Worm (Caenorhabditis elegans): ENCODE data around the gene R105.5.

Gene R105.5

DNA sequence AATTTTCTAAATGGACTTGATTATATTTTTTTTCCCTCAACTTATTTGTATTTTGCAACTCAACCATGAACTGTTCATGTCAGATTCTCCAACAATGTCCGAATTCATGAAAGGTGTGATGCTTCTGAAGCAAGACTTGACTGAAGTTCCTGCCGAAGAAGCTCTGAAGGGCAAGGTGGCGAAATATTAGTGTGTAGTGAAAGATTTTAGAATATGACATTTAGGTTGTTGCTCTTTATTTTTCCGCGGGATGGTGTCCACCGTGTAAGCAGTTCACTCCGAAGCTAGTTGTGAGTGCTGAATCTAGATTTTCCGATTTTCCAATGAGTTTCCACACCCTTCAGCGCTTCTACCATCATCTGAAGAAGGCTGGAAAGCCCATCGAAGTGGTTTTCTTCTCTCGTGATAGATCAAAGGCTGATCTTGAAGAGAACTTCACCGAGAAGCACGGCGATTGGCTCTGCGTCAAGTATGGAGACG is 16.3 kb downstream of the R105.5 start, which contains the start of gene F29B9.5:
Gene F29B9.5, plus strand, starts transcription at position 51 of the 480 bp plus-strand sequence.
- TF ChIP-seq ztf-1 (GFP tag; conservative IDR thresholded peaks at IDR 0.05) (no peak), skn-1 (tag; optimal IDR thresholded peaks at IDR 0.05) (no peak), nhr-23 (tag; optimal IDR thresholded peaks at IDR 0.05) (no peak), elt-3 (tag; optimal IDR thresholded peaks at IDR 0.05) (no peak), nhr-21 (tag; optimal IDR thresholded peaks at IDR 0.05) (no peak), blmp-1 (tag; optimal IDR thresholded peaks at IDR 0.05; ENCODE audit: insufficient read depth) (no peak), nhr-10 (tag; optimal IDR thresholded peaks at IDR 0.05) (no peak), unc-39 (tag; optimal IDR thresholded peaks at IDR 0.05) (no peak), nhr-6 (tag; optimal IDR thresholded peaks at IDR 0.05) (no peak), peb-1 (tag; optimal IDR thresholded peaks at IDR 0.05) (no peak), mdl-1 (tag; optimal IDR thresholded peaks at IDR 0.05) (no peak)

DNA sequence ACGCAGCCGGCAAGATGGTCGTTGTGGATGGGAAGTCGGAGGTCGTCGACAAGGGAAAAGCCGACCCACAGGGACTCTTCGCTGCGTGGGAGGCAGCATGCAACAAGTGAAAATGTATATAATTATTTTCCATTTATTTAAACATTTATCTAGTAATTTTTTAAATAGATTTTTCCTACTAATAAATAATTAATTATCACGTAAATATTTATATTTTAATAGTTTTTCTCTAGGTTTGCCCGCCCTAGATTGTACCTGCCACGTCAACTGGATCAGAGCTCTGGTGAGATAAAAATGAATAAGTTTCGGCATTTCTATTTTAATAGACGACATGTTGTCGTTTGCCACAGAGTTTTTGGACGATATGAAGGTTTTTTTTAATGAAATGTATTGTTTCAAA is 16.9 kb downstream of the R105.5 start, which contains the start of gene psr-1:
Gene psr-1, plus strand, starts transcription at position 301 of the 400 bp plus-strand sequence.
- no peak for TF ChIP-seq sem-4 (tag; optimal IDR thresholded peaks at IDR 0.05)
- TF ChIP-seq fos-1 (tag; optimal IDR thresholded peaks at IDR 0.05) = no peak
- TF ChIP-seq R02D3.7 (tag; optimal IDR thresholded peaks at IDR 0.05) = no peak
- no peak for TF ChIP-seq zag-1 (tag; optimal IDR thresholded peaks at IDR 0.05)
- TF ChIP-seq ztf-1 (GFP tag; conservative IDR thresholded peaks at IDR 0.05) = no peak
- TF ChIP-seq mbf-1 (tag; optimal IDR thresholded peaks at IDR 0.05) = no peak
- no peak for TF ChIP-seq ZK546.5 (tag; optimal IDR thresholded peaks at IDR 0.05)
- TF ChIP-seq ceh-16 (tag; optimal IDR thresholded peaks at IDR 0.05) = no peak

DNA sequence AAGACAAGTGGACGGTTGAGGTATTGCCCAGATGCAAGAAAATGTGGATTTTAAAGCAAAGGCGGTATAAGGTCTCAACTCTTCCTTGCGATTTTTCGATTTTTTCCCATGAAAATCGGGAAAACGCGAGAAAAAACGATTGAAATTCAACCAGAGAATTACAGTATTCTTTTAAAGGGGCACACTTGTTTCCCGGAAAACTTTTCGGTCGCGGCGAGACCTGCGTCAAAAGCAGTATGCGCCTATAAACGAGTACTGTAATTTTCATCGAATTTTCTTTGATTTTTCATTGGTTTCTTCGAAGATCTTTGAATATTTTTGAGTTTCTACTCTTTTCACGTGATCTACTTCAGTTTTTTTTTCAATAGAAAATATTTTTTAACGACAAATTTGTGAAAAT is 17.6 kb downstream of the R105.5 start:
- TF ChIP-seq nhr-23 (tag; optimal IDR thresholded peaks at IDR 0.05) = no peak
- no peak for TF ChIP-seq lin-13 (GFP tag; optimal IDR thresholded peaks at IDR 0.05)
- no peak for TF ChIP-seq skn-1 (tag; optimal IDR thresholded peaks at IDR 0.05)
- TF ChIP-seq nhr-21 (tag; optimal IDR thresholded peaks at IDR 0.05) = no peak
- TF ChIP-seq ama-1 (optimal IDR thresholded peaks at IDR 0.05) = no peak
- no peak for TF ChIP-seq ceh-82 (tag; optimal IDR thresholded peaks at IDR 0.05)
- TF ChIP-seq nhr-25 (tag; optimal IDR thresholded peaks at IDR 0.05) = no peak
- no peak for TF ChIP-seq nhr-77 (tag; optimal IDR thresholded peaks at IDR 0.05)
- no peak for TF ChIP-seq nhr-11 (tag; optimal IDR thresholded peaks at IDR 0.05)

DNA sequence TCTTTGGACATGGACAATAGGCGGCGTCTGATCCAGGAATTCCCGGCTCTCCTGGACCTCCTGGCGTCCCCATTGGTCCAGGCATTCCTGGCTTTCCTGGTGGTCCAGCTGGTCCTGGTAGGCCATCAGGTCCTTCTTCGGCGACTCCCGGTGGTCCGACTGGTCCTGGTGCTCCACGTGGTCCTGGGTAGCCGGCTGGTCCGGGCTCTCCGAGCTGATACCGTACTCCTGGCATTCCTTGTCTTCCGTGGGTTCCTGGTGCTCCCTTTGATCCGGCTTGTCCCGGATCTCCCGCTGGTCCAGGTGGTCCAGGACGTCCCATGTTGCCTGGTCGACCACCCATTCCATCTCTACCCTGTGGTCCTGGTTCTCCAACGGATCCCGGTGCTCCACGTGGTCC is 19.9 kb downstream of the R105.5 start:
- TF ChIP-seq snpc-4 (tag; optimal IDR thresholded peaks at IDR 0.05) = no peak
- TF ChIP-seq unc-55 (GFP tag; optimal IDR thresholded peaks at IDR 0.05) = no peak
- no peak for TF ChIP-seq lin-13 (GFP tag; optimal IDR thresholded peaks at IDR 0.05)
- no peak for TF ChIP-seq nhr-237 (tag; optimal IDR thresholded peaks at IDR 0.05)
- TF ChIP-seq F13H6.1 (tag; optimal IDR thresholded peaks at IDR 0.05) = no peak
- no peak for TF ChIP-seq R02D3.7 (tag; optimal IDR thresholded peaks at IDR 0.05)
- TF ChIP-seq zag-1 (tag; optimal IDR thresholded peaks at IDR 0.05) = no peak
- TF ChIP-seq crh-2 (tag; optimal IDR thresholded peaks at IDR 0.05) = no peak
- TF ChIP-seq mab-5 (tag; optimal IDR thresholded peaks at IDR 0.05) = no peak
- no peak for TF ChIP-seq dmd-4 (tag; optimal IDR thresholded peaks at IDR 0.05)

DNA sequence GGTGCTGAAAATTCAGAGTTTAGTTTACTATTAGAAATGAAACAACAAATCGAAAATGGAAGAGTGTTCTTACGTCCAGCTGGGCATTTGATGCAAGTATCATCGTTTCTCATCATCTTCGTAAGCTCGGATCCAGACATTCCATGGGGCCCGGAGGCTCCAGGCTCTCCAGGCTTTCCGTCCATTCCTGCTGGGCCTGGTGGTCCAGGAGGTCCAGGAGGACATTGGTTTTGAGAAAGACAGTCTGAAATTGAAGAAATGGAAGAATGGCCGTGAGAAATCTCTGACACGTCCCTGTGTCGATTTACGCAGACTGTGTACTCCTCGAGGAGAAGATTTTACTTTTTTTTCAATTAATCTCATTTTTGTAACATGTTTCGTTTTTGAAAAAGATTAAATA is 20.3 kb downstream of the R105.5 start:
- TF ChIP-seq nhr-21 (tag; optimal IDR thresholded peaks at IDR 0.05) = no peak
- TF ChIP-seq lin-11 (tag; optimal IDR thresholded peaks at IDR 0.05) = no peak
- no peak for TF ChIP-seq nhr-25 (tag; optimal IDR thresholded peaks at IDR 0.05)
- no peak for TF ChIP-seq nhr-11 (tag; optimal IDR thresholded peaks at IDR 0.05)
- no peak for TF ChIP-seq dmd-4 (tag; optimal IDR thresholded peaks at IDR 0.05)
- TF ChIP-seq lin-39 (tag; optimal IDR thresholded peaks at IDR 0.05) = no peak
- TF ChIP-seq egl-27 (tag; optimal IDR thresholded peaks at IDR 0.05) = no peak
- no peak for TF ChIP-seq fos-1 (tag; optimal IDR thresholded peaks at IDR 0.05)
- no peak for TF ChIP-seq lsy-2 (tag; optimal IDR thresholded peaks at IDR 0.05)

DNA sequence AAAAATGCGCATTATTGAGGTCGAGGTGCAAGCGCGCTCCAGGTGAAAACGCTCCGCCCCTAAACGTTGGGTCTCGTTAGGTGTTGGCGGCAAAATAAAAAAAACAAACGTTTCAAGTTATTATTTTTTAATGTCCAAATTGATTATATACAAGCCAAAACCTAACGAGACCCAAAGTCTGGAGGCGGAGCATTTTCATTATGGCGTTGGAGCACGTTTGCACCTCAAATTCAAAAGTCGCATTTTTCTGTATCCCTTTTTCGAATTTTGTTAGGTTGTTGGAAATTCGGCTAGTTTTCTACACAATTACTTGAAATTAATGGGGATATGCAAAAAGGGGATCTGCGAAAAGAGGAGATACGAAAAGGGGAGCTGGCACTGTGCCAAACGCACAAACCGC is 21.8 kb downstream of the R105.5 start, which contains the start of gene col-111:
Gene col-111, minus strand, starts transcription at position 101 of the 400 bp plus-strand sequence.
- TF ChIP-seq aly-2 (tag; optimal IDR thresholded peaks at IDR 0.05) = no peak
- TF ChIP-seq ztf-1 (GFP tag; conservative IDR thresholded peaks at IDR 0.05) = no peak
- no peak for TF ChIP-seq gmeb-1 (tag; optimal IDR thresholded peaks at IDR 0.05)
- TF ChIP-seq nhr-25 (tag; optimal IDR thresholded peaks at IDR 0.05) = no peak
- no peak for TF ChIP-seq mbf-1 (tag; optimal IDR thresholded peaks at IDR 0.05)
- no peak for TF ChIP-seq F13H6.1 (tag; optimal IDR thresholded peaks at IDR 0.05)
- TF ChIP-seq ZK546.5 (tag; optimal IDR thresholded peaks at IDR 0.05) = no peak
- TF ChIP-seq mdl-1 (tag; optimal IDR thresholded peaks at IDR 0.05) = no peak
- TF ChIP-seq ztf-4 (tag; optimal IDR thresholded peaks at IDR 0.05) = no peak
